Fruit fly (Drosophila melanogaster): ENCODE results near the gene CalpC.

CalpC gene

DNA sequence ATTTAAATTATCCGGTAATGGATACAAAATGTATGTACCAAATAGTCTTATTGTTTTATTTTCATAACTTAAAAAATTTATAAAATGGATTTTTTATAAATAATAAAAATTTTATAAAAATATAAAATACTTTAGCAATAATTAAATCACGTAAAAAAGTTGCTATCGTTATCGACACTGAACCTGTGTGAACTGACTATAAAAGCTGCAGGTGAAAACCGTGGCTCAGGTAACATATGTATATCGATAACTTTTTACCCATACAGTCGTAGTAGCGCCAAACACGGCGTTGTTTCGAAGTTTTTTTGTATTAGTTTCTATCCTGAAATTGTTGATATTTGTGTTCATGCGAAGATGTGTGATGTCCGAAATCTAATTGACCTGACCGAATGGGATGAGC, 21.9 kb upstream of the CalpC start, which contains the start of gene CG3679:
Gene CG3679, plus strand, starts transcription at position 235 of the 400 bp plus-strand sequence.
- no peak for TF ChIP-seq Abd-B (GFP tag; optimal IDR thresholded peaks at IDR 0.05)
- peak; percentile 20 for TF ChIP-seq Hr78 (GFP tag; optimal IDR thresholded peaks at IDR 0.05)
- TF ChIP-seq usp (GFP tag; optimal IDR thresholded peaks at IDR 0.05): no peak
- TF ChIP-seq Dif (GFP tag; optimal IDR thresholded peaks at IDR 0.05; ENCODE audit: partially characterized antibody): no peak
- no peak for TF ChIP-seq Myc (optimal IDR thresholded peaks at IDR 0.05)
- no peak for TF ChIP-seq h (GFP tag; optimal IDR thresholded peaks at IDR 0.05)
- no peak for TF ChIP-seq rgr (GFP tag; optimal IDR thresholded peaks at IDR 0.05)
- TF ChIP-seq N (GFP tag; optimal IDR thresholded peaks at IDR 0.05): peak; percentile 57
- TF ChIP-seq dmrt93B (GFP tag; optimal IDR thresholded peaks at IDR 0.05): no peak
- no peak for TF ChIP-seq brk (GFP tag; optimal IDR thresholded peaks at IDR 0.05)
- no peak for TF ChIP-seq foxo (GFP tag; optimal IDR thresholded peaks at IDR 0.05)

dm6 chrX:16308310-16308918, 17.1 kb upstream of the CalpC start, which contains the start of gene Had1:
Gene Had1, minus strand, starts transcription at chrX:16308667.
- TF ChIP-seq woc (GFP tag; optimal IDR thresholded peaks at IDR 0.05) (peak; percentile 46), Vsx2 (GFP tag; optimal IDR thresholded peaks at IDR 0.05; ENCODE audit: partially characterized antibody) (no peak), sv (GFP tag; optimal IDR thresholded peaks at IDR 0.05) (no peak), br (GFP tag; optimal IDR thresholded peaks at IDR 0.05) (no peak), pan (optimal IDR thresholded peaks at IDR 0.05) (no peak), h (GFP tag; optimal IDR thresholded peaks at IDR 0.05) (no peak), dl (GFP tag; optimal IDR thresholded peaks at IDR 0.05; ENCODE audit: insufficient read depth in 1 of 2, partially characterized antibody in 2 of 2) (no peak), Myc (optimal IDR thresholded peaks at IDR 0.05) (peak; percentile 39), Dfd (GFP tag; optimal IDR thresholded peaks at IDR 0.05) (no peak), Abd-B (GFP tag; optimal IDR thresholded peaks at IDR 0.05) (no peak), tai (GFP tag; optimal IDR thresholded peaks at IDR 0.05) (no peak), fru (GFP tag; optimal IDR thresholded peaks at IDR 0.05) (no peak), CG32264 (GFP tag; optimal IDR thresholded peaks at IDR 0.05) (no peak), lola (GFP tag; optimal IDR thresholded peaks at IDR 0.05) (no peak), Dif (GFP tag; optimal IDR thresholded peaks at IDR 0.05; ENCODE audit: partially characterized antibody) (peak; percentile 71), sage (GFP tag; optimal IDR thresholded peaks at IDR 0.05) (no peak), brk (GFP tag; optimal IDR thresholded peaks at IDR 0.05) (no peak), GATAd (GFP tag; optimal IDR thresholded peaks at IDR 0.05) (no peak), dmrt93B (GFP tag; optimal IDR thresholded peaks at IDR 0.05) (no peak), rgr (GFP tag; optimal IDR thresholded peaks at IDR 0.05) (no peak), HLH106 (tag; optimal IDR thresholded peaks at IDR 0.05) (no peak), usp (GFP tag; optimal IDR thresholded peaks at IDR 0.05) (no peak), Sp1 (GFP tag; optimal IDR thresholded peaks at IDR 0.05) (no peak), Jra (GFP tag; optimal IDR thresholded peaks at IDR 0.05) (no peak), Rel (GFP tag; optimal IDR thresholded peaks at IDR 0.05) (no peak), Rel (tag; optimal IDR thresholded peaks at IDR 0.05) (peak; percentile 4), ey (GFP tag; optimal IDR thresholded peaks at IDR 0.05) (no peak), Hr78 (GFP tag; optimal IDR thresholded peaks at IDR 0.05) (no peak)

dm6 chrX:16308953-16309352, 16.6 kb upstream of the CalpC start:
- no peak for TF ChIP-seq dl (GFP tag; optimal IDR thresholded peaks at IDR 0.05; ENCODE audit: insufficient read depth in 1 of 2, partially characterized antibody in 2 of 2)
- no peak for TF ChIP-seq dmrt93B (GFP tag; optimal IDR thresholded peaks at IDR 0.05)
- no peak for TF ChIP-seq tai (GFP tag; optimal IDR thresholded peaks at IDR 0.05)
- TF ChIP-seq Rel (GFP tag; optimal IDR thresholded peaks at IDR 0.05): no peak
- no peak for TF ChIP-seq Rel (tag; optimal IDR thresholded peaks at IDR 0.05)
- TF ChIP-seq Hr83 (GFP tag; optimal IDR thresholded peaks at IDR 0.05; ENCODE audit: poor library complexity, severe bottlenecking): no peak
- TF ChIP-seq woc (GFP tag; optimal IDR thresholded peaks at IDR 0.05): no peak
- TF ChIP-seq Hr78 (GFP tag; optimal IDR thresholded peaks at IDR 0.05): no peak
- TF ChIP-seq Dif (GFP tag; optimal IDR thresholded peaks at IDR 0.05; ENCODE audit: partially characterized antibody): no peak
- TF ChIP-seq N (GFP tag; optimal IDR thresholded peaks at IDR 0.05): no peak
- TF ChIP-seq psq (GFP tag; optimal IDR thresholded peaks at IDR 0.05): no peak
- no peak for TF ChIP-seq br (GFP tag; optimal IDR thresholded peaks at IDR 0.05)
- no peak for TF ChIP-seq Abd-B (GFP tag; optimal IDR thresholded peaks at IDR 0.05)
- no peak for TF ChIP-seq ey (GFP tag; optimal IDR thresholded peaks at IDR 0.05)
- TF ChIP-seq CrebA (GFP tag; optimal IDR thresholded peaks at IDR 0.05; ENCODE audit: borderline replicate concordance): no peak
- no peak for TF ChIP-seq sv (GFP tag; optimal IDR thresholded peaks at IDR 0.05)
- TF ChIP-seq Dfd (GFP tag; optimal IDR thresholded peaks at IDR 0.05): no peak
- no peak for TF ChIP-seq Vsx2 (GFP tag; optimal IDR thresholded peaks at IDR 0.05; ENCODE audit: partially characterized antibody)
- no peak for TF ChIP-seq lola (GFP tag; optimal IDR thresholded peaks at IDR 0.05)
